Fruit fly (Drosophila melanogaster) whole organism, embryonic: Measurements from ENCODE around the gene mtsh.

Experiments
- Asciz ChIP-seq: fragments of 200-800 bp; sonication (Bioruptor generic); optimal IDR thresholded peaks from 2 replicates; lab custom pipeline; 2017; ENCODE audit warnings: missing biosample characterization, mild to moderate bottlenecking, missing genetic modification characterization, missing genetic modification reagents
- BEAF-32 ChIP-seq: fragments of 200-800 bp; sonication (Bioruptor generic); optimal IDR thresholded peaks from 3 replicates; lab custom pipeline; 2017; ENCODE audit warnings: missing biosample characterization, missing genetic modification characterization, mild to moderate bottlenecking, moderate library complexity, missing genetic modification reagents
- CG1024 ChIP-seq: fragments of 200-800 bp; sonication (Bioruptor generic); IDR thresholded peaks from 2 replicates; pipeline ENCODE4 v1.3.6; 2022; ENCODE audit warnings: missing biosample characterization, missing genetic modification characterization
- CG10462 ChIP-seq: fragments of 200-800 bp; sonication (Bioruptor generic); optimal IDR thresholded peaks from 2 replicates; lab custom pipeline; 2016; ENCODE audit warnings: missing biosample characterization, missing genetic modification characterization
- CG10543 ChIP-seq: fragments of 200-800 bp; sonication (Bioruptor generic); optimal IDR thresholded peaks from 3 replicates; lab custom pipeline; 2017; ENCODE audit warnings: missing biosample characterization, mild to moderate bottlenecking, missing genetic modification characterization, moderate library complexity
- CG12104 ChIP-seq: fragments of 200-800 bp; sonication (Bioruptor generic); optimal IDR thresholded peaks from 3 replicates; lab custom pipeline; 2016; ENCODE audit warnings: missing biosample characterization, missing genetic modification characterization
- CG12769 ChIP-seq: fragments of 200-800 bp; sonication (Bioruptor generic); optimal IDR thresholded peaks from 2 replicates; lab custom pipeline; 2019; ENCODE audit warnings: missing biosample characterization, mild to moderate bottlenecking, missing genetic modification characterization, moderate library complexity
- CG13123 ChIP-seq: fragments of 200-800 bp; sonication (Bioruptor generic); optimal IDR thresholded peaks from 2 replicates; lab custom pipeline; 2016; ENCODE audit warnings: missing biosample characterization, missing genetic modification characterization
- CG15269 ChIP-seq: fragments of 200-800 bp; sonication (Bioruptor generic); optimal IDR thresholded peaks from 2 replicates; lab custom pipeline; 2018; ENCODE audit warnings: missing biosample characterization, mild to moderate bottlenecking, missing genetic modification characterization, moderate library complexity
- CG15514 ChIP-seq: fragments of 200-800 bp; sonication (Bioruptor generic); optimal IDR thresholded peaks from 3 replicates; lab custom pipeline; 2017; ENCODE audit warnings: missing biosample characterization, missing genetic modification characterization, mild to moderate bottlenecking, moderate library complexity, missing genetic modification reagents
- CG1832 ChIP-seq: fragments of 200-800 bp; sonication (Bioruptor generic); optimal IDR thresholded peaks from 2 replicates; lab custom pipeline; 2017; ENCODE audit warnings: missing biosample characterization, mild to moderate bottlenecking, missing genetic modification characterization, inconsistent platforms
- CG2199 ChIP-seq: fragments of 200-800 bp; sonication (Bioruptor generic); IDR thresholded peaks from 3 replicates; pipeline ENCODE4 v1.3.6; 2022; ENCODE audit warnings: missing biosample characterization, missing genetic modification characterization
- CG33557 ChIP-seq: fragments of 200-800 bp; sonication (Bioruptor generic); optimal IDR thresholded peaks from 2 replicates; lab custom pipeline; 2019; ENCODE audit warnings: missing biosample characterization, mild to moderate bottlenecking, missing genetic modification characterization, moderate library complexity
- CG34422 ChIP-seq: fragments of 200-800 bp; sonication (Bioruptor generic); IDR thresholded peaks from 3 replicates; pipeline ENCODE4 v1.3.6; 2022; ENCODE audit warnings: missing biosample characterization, missing genetic modification characterization
- CG4282 ChIP-seq: fragments of 200-800 bp; sonication (Bioruptor generic); optimal IDR thresholded peaks from 2 replicates; lab custom pipeline; 2016; ENCODE audit warnings: missing biosample characterization, missing genetic modification characterization
- CG6683 ChIP-seq: fragments of 200-800 bp; sonication (Bioruptor generic); optimal IDR thresholded peaks from 2 replicates; lab custom pipeline; 2017; ENCODE audit warnings: missing biosample characterization, mild to moderate bottlenecking, missing genetic modification characterization, missing genetic modification reagents
- Camta ChIP-seq: fragments of 200-800 bp; sonication (Bioruptor generic); optimal IDR thresholded peaks from 2 replicates; lab custom pipeline; 2016; ENCODE audit warnings: missing biosample characterization, missing genetic modification characterization
- D ChIP-seq, 2 experiments: fragments of 200-800 bp in 1 of 2; fragments of >200 bp in 1 of 2; sonication (Bioruptor generic) in 1 of 2; optimal IDR thresholded peaks; 2 replicates in 1 of 2; 3 replicates in 1 of 2; lab custom pipeline; 2017; ENCODE audit warnings: mild to moderate bottlenecking in 1 of 2, missing biosample characterization in 1 of 2, missing genetic modification characterization in 1 of 2, missing genetic modification reagents in 1 of 2
- Doc2 ChIP-seq: fragments of 200-800 bp; sonication (Bioruptor generic); IDR thresholded peaks from 2 replicates; pipeline ENCODE4 v1.3.6; 2022; ENCODE audit warnings: missing biosample characterization, missing genetic modification characterization
- Dref ChIP-seq: fragments of 200-800 bp; sonication (Bioruptor generic); IDR thresholded peaks from 2 replicates; pipeline ENCODE4 v1.3.6; 2022; ENCODE audit warnings: missing biosample characterization, missing genetic modification characterization
- Elba2 ChIP-seq: fragments of 200-800 bp; sonication (Bioruptor generic); optimal IDR thresholded peaks from 3 replicates; lab custom pipeline; 2016; ENCODE audit warnings: missing biosample characterization, missing genetic modification characterization
- GATAe ChIP-seq: fragments of 200-800 bp; sonication (Bioruptor generic); conservative IDR thresholded peaks from 2 replicates; pipeline ENCODE4 v1.3.6; 2022; ENCODE audit warnings: missing biosample characterization, missing genetic modification characterization
- Hand ChIP-seq: fragments of 200-800 bp; sonication (Bioruptor generic); optimal IDR thresholded peaks from 2 replicates; lab custom pipeline; 2017; ENCODE audit warnings: mild to moderate bottlenecking, missing biosample characterization, missing genetic modification reagents, missing genetic modification characterization
- Kr ChIP-seq: fragments of 200-800 bp; sonication (Bioruptor generic); optimal IDR thresholded peaks from 2 replicates; lab custom pipeline; 2017; ENCODE audit warnings: missing biosample characterization, mild to moderate bottlenecking, missing genetic modification characterization
- Meics ChIP-seq: fragments of 200-800 bp; sonication (Bioruptor generic); optimal IDR thresholded peaks from 2 replicates; lab custom pipeline; 2017; ENCODE audit warnings: missing biosample characterization, mild to moderate bottlenecking, missing genetic modification characterization
- Scr ChIP-seq: fragments of 200-800 bp; sonication (Bioruptor generic); IDR thresholded peaks from 2 replicates; pipeline ENCODE4 v1.3.6; 2022; ENCODE audit warnings: missing biosample characterization, missing genetic modification characterization; ENCODE audit not compliant: partially characterized antibody
- Sox100B ChIP-seq: fragments of 200-800 bp; sonication (Bioruptor generic); optimal IDR thresholded peaks from 3 replicates; lab custom pipeline; 2018; ENCODE audit warnings: missing biosample characterization, mild to moderate bottlenecking, missing genetic modification characterization
- Sox102F ChIP-seq: fragments of 200-800 bp; sonication (Bioruptor generic); optimal IDR thresholded peaks from 2 replicates; lab custom pipeline; 2018; ENCODE audit warnings: missing biosample characterization, mild to moderate bottlenecking, missing genetic modification characterization, moderate library complexity
- Usf ChIP-seq: fragments of 200-800 bp; sonication (Bioruptor generic); optimal IDR thresholded peaks from 2 replicates; lab custom pipeline; 2017; ENCODE audit warnings: missing genotype, missing biosample characterization, missing genetic modification characterization
- ac ChIP-seq: fragments of 200-800 bp; sonication (Bioruptor generic); optimal IDR thresholded peaks from 3 replicates; lab custom pipeline; 2017; ENCODE audit warnings: missing biosample characterization, mild to moderate bottlenecking, missing genetic modification characterization
- ase ChIP-seq: fragments of 200-800 bp; sonication (Bioruptor generic); IDR thresholded peaks from 3 replicates; pipeline ENCODE4 v1.3.6; 2022; ENCODE audit warnings: missing biosample characterization, missing genetic modification characterization
- bab2 ChIP-seq: fragments of 200-800 bp; sonication (Bioruptor generic); optimal IDR thresholded peaks from 2 replicates; lab custom pipeline; 2016; ENCODE audit warnings: missing biosample characterization, missing genetic modification characterization
- btn ChIP-seq: fragments of 200-800 bp; sonication (Bioruptor generic); optimal IDR thresholded peaks from 2 replicates; lab custom pipeline; 2016; ENCODE audit warnings: missing biosample characterization, missing genetic modification characterization
- caup ChIP-seq: fragments of 200-800 bp; sonication (Bioruptor generic); optimal IDR thresholded peaks from 3 replicates; lab custom pipeline; 2017; ENCODE audit warnings: missing biosample characterization, mild to moderate bottlenecking, missing genetic modification characterization, moderate library complexity; ENCODE audit not compliant: severe bottlenecking
- chm ChIP-seq: fragments of 200-800 bp; sonication (Bioruptor generic); IDR thresholded peaks from 2 replicates; pipeline ENCODE4 v1.3.6; 2022; ENCODE audit warnings: missing biosample characterization, missing genetic modification characterization
- fd3F ChIP-seq: fragments of 200-800 bp; sonication (Bioruptor generic); optimal IDR thresholded peaks from 2 replicates; lab custom pipeline; 2018; ENCODE audit warnings: missing biosample characterization, mild to moderate bottlenecking, missing genetic modification characterization, moderate library complexity
- gt ChIP-seq: fragments of 200-800 bp; sonication (Bioruptor generic); IDR thresholded peaks from 2 replicates; pipeline ENCODE4 v1.3.6; 2022; ENCODE audit warnings: missing biosample characterization, missing genetic modification characterization
- kah ChIP-seq: fragments of 200-800 bp; sonication (Bioruptor generic); optimal IDR thresholded peaks from 2 replicates; lab custom pipeline; 2018; ENCODE audit warnings: missing biosample characterization, mild to moderate bottlenecking, missing genetic modification characterization
- kay ChIP-seq: fragments of 200-800 bp; sonication (Bioruptor generic); optimal IDR thresholded peaks from 2 replicates; lab custom pipeline; 2016; ENCODE audit warnings: missing biosample characterization, missing genetic modification characterization
- luna ChIP-seq: fragments of 200-800 bp; sonication (Bioruptor generic); optimal IDR thresholded peaks from 2 replicates; lab custom pipeline; 2016; ENCODE audit warnings: missing biosample characterization, missing genetic modification characterization
- mld ChIP-seq: fragments of 200-800 bp; sonication (Bioruptor generic); IDR thresholded peaks from 3 replicates; pipeline ENCODE4 v1.3.6; 2022; ENCODE audit warnings: missing biosample characterization, missing genetic modification characterization; ENCODE audit not compliant: partially characterized antibody
- nerfin-2 ChIP-seq: fragments of 200-800 bp; sonication (Bioruptor generic); IDR thresholded peaks from 2 replicates; pipeline ENCODE4 v1.3.6; 2022; ENCODE audit warnings: missing biosample characterization, missing genetic modification characterization; ENCODE audit not compliant: partially characterized antibody
- peb ChIP-seq: fragments of 200-800 bp; sonication (Bioruptor generic); IDR thresholded peaks from 2 replicates; pipeline ENCODE4 v1.3.6; 2022; ENCODE audit warnings: missing biosample characterization, missing genetic modification characterization
- pnt ChIP-seq: fragments of 200-800 bp; sonication (Bioruptor generic); optimal IDR thresholded peaks from 3 replicates; lab custom pipeline; 2016; ENCODE audit warnings: missing biosample characterization, missing genetic modification characterization
- rib ChIP-seq: fragments of 200-800 bp; sonication (Bioruptor generic); IDR thresholded peaks from 2 replicates; pipeline ENCODE4 v1.3.6; 2022; ENCODE audit warnings: missing biosample characterization, missing genetic modification characterization
- tll ChIP-seq, 2 experiments: fragments of 200-800 bp in 1 of 2; fragments of >200 bp in 1 of 2; sonication (Bioruptor generic) in 1 of 2; optimal IDR thresholded peaks; 2 replicates each; lab custom pipeline; 2017 to 2019; ENCODE audit warnings: missing biosample characterization in 2 of 2, missing genetic modification characterization in 2 of 2, mild to moderate bottlenecking in 1 of 2, moderate library complexity in 1 of 2
- trh ChIP-seq: fragments of 200-800 bp; sonication (Bioruptor generic); optimal IDR thresholded peaks from 2 replicates; lab custom pipeline; 2016; ENCODE audit warnings: missing biosample characterization, missing genetic modification characterization
- unpg ChIP-seq: fragments of 200-800 bp; sonication (Bioruptor generic); optimal IDR thresholded peaks from 3 replicates; lab custom pipeline; 2018; ENCODE audit warnings: missing biosample characterization, mild to moderate bottlenecking, missing genetic modification characterization, moderate library complexity
- z ChIP-seq: fragments of 200-800 bp; sonication (Bioruptor generic); IDR thresholded peaks from 3 replicates; pipeline ENCODE4 v1.3.6; 2022; ENCODE audit warnings: missing biosample characterization, missing genetic modification characterization

The mtsh gene

DNA sequence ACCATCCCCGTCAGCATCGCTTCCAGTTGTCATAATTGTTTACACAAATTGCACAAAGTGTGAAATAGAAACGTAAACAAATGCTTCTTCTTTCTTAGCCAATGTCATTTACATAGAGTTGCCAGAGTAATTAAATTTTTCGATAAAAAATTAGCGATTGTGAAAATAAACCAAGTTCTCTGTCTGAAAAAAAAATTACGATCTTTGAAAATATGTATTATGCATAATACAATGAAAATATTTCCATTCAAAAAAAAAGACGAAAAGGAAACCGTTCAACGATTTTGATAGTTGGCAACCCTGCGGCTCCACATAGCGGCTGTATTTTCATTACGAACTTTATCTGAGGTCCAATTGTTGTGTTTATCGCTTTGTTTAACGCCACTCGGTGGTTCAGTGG is 8.6 kb downstream of the mtsh start, which contains the start of the genes CG7810 and CG7806 (continued):
- TF ChIP-seq CG33557 (peak; percentile 84), CG15514 (peak; percentile 86), chm (peak; percentile 88), CG6683 (GFP tag; lab: Kevin White, UChicago) (peak; percentile 63), CG12104 (GFP tag; lab: Kevin White, UChicago) (peak; percentile 78), Sox100B (peak; percentile 86), peb (GFP tag; lab: Robert Waterston, UW) (peak; percentile 66), CG1832 (GFP tag; lab: Kevin White, UChicago) (no peak), CG10543 (peak; percentile 81), unpg (GFP tag; lab: Kevin White, UChicago) (peak; percentile 96), bab2 (GFP tag; lab: Kevin White, UChicago) (peak; percentile 91), ase (GFP tag; lab: Robert Waterston, UW) (peak; percentile 80), Usf (GFP tag; lab: Kevin White, UChicago) (peak; percentile 47), Kr (no peak), kay (peak; percentile 81), CG1024 (peak; percentile 86), Doc2 (GFP tag; lab: Robert Waterston, UW) (no peak), rib (GFP tag; lab: Robert Waterston, UW) (peak; percentile 89), Asciz (GFP tag; lab: Kevin White, UChicago) (peak; percentile 87), gt (GFP tag; lab: Robert Waterston, UW) (peak; percentile 10; the same call in 1 of the 2 replicates), luna (GFP tag; lab: Kevin White, UChicago) (peak; percentile 69), ac (GFP tag; lab: Kevin White, UChicago) (peak; percentile 35), fd3F (GFP tag; lab: Kevin White, UChicago) (peak; percentile 88), GATAe (GFP tag; lab: Robert Waterston, UW) (peak; percentile 43; the same call in 1 of the 2 replicates), nerfin-2 (GFP tag; lab: Robert Waterston, UW) (no peak), caup (GFP tag; lab: Kevin White, UChicago) (peak; percentile 83), Dref (GFP tag; lab: Robert Waterston, UW) (peak; percentile 48), CG15269 (peak; percentile 92), CG13123 (GFP tag; lab: Kevin White, UChicago) (peak; percentile 91), Camta (GFP tag; lab: Kevin White, UChicago) (peak; percentile 91), tll (GFP tag; optimal IDR thresholded peaks at IDR 0.05; lab: Kevin White, UChicago) (peak in 1 of 2 experiments; percentile 66), CG2199 (peak; percentile 72; the same call in 1 of the 3 replicates), Elba2 (GFP tag; lab: Kevin White, UChicago) (peak; percentile 56), Sox102F (GFP tag; lab: Kevin White, UChicago) (peak; percentile 95), btn (GFP tag; lab: Kevin White, UChicago) (peak; percentile 64), CG4282 (peak; percentile 25), D (optimal IDR thresholded peaks at IDR 0.05; lab: Kevin White, UChicago) (no peak), D (GFP tag; optimal IDR thresholded peaks at IDR 0.05; lab: Kevin White, UChicago) (peak; percentile 77), Hand (GFP tag; lab: Kevin White, UChicago) (peak; percentile 69), CG34422 (GFP tag; lab: Robert Waterston, UW) (peak; percentile 94), BEAF-32 (peak; percentile 49), trh (peak; percentile 83), CG10462 (GFP tag; lab: Kevin White, UChicago) (peak; percentile 82), pnt (GFP tag; lab: Kevin White, UChicago) (peak; percentile 79), CG12769 (tag; lab: Kevin White, UChicago) (no peak), kah (peak; percentile 67), Scr (GFP tag; lab: Robert Waterston, UW) (peak; percentile 56), mld (GFP tag; lab: Robert Waterston, UW) (no peak), Meics (GFP tag; lab: Kevin White, UChicago) (peak; percentile 85), z (0 out of 3 replicates have a peak, but pooled peaks have one; percentile 48)
